Fruit fly (Drosophila melanogaster) whole organism, prepupa: ENCODE data around the gene CG14818.

Experiments used
- CG10631 ChIP-seq: fragments of 200-800 bp; sonication (Bioruptor generic); optimal IDR thresholded peaks from 2 replicates; lab custom pipeline; 2016; ENCODE audit warnings: missing biosample characterization, missing genetic modification characterization
- CG11762 ChIP-seq: fragments of 200-800 bp; sonication (Bioruptor generic); optimal IDR thresholded peaks from 3 replicates; lab custom pipeline; 2016; ENCODE audit warnings: missing biosample characterization, missing genetic modification characterization; ENCODE audit not compliant: insufficient read depth
- CG15336 ChIP-seq: fragments of 200-800 bp; sonication (Bioruptor generic); IDR thresholded peaks from 2 replicates; pipeline ENCODE4 v1.3.6; 2022; ENCODE audit warnings: missing biosample characterization, missing genetic modification characterization
- CG1621 ChIP-seq: fragments of 200-800 bp; sonication (Bioruptor generic); optimal IDR thresholded peaks from 3 replicates; lab custom pipeline; 2018; ENCODE audit warnings: missing biosample characterization, mild to moderate bottlenecking, missing genetic modification characterization
- CG31627 ChIP-seq: fragments of 200-800 bp; sonication (Bioruptor generic); optimal IDR thresholded peaks from 3 replicates; lab custom pipeline; 2016; ENCODE audit warnings: missing biosample characterization, missing genetic modification characterization
- CG3919 ChIP-seq: fragments of 200-800 bp; sonication (Bioruptor generic); optimal IDR thresholded peaks from 3 replicates; lab custom pipeline; 2016; ENCODE audit warnings: missing biosample characterization, missing genetic modification characterization
- CG4318 ChIP-seq: fragments of 200-800 bp; sonication (Bioruptor generic); optimal IDR thresholded peaks from 3 replicates; lab custom pipeline; 2017; ENCODE audit warnings: missing biosample characterization, mild to moderate bottlenecking, missing genetic modification characterization
- CG6163 ChIP-seq: fragments of 200-800 bp; sonication (Bioruptor generic); IDR thresholded peaks from 3 replicates; pipeline ENCODE4 v1.3.6; 2022; ENCODE audit warnings: missing biosample characterization, missing genetic modification characterization
- CG6276 ChIP-seq: fragments of 200-800 bp; sonication (Bioruptor generic); optimal IDR thresholded peaks from 2 replicates; lab custom pipeline; 2017; ENCODE audit warnings: missing biosample characterization, mild to moderate bottlenecking, missing genetic modification characterization
- CG6792 ChIP-seq: fragments of 200-800 bp; sonication (Bioruptor generic); optimal IDR thresholded peaks from 3 replicates; lab custom pipeline; 2016; ENCODE audit warnings: missing biosample characterization, missing genetic modification characterization
- CG6854 ChIP-seq: fragments of 200-800 bp; sonication (Bioruptor generic); optimal IDR thresholded peaks from 2 replicates; lab custom pipeline; 2017; ENCODE audit warnings: missing biosample characterization, mild to moderate bottlenecking, missing genetic modification characterization
- CG8319 ChIP-seq: fragments of 200-800 bp; sonication (Bioruptor generic); optimal IDR thresholded peaks from 3 replicates; lab custom pipeline; 2016; ENCODE audit warnings: missing biosample characterization, missing genetic modification characterization
- CG8632 ChIP-seq: fragments of 200-800 bp; sonication (Bioruptor generic); optimal IDR thresholded peaks from 3 replicates; lab custom pipeline; 2016; ENCODE audit warnings: missing biosample characterization, missing genetic modification characterization
- CG9139 ChIP-seq: fragments of 200-800 bp; sonication (Bioruptor generic); optimal IDR thresholded peaks from 3 replicates; lab custom pipeline; 2017; ENCODE audit warnings: missing biosample characterization, mild to moderate bottlenecking, missing genetic modification characterization
- Eip75B ChIP-seq: fragments of 200-800 bp; sonication (Bioruptor generic); optimal IDR thresholded peaks from 3 replicates; lab custom pipeline; 2016; ENCODE audit warnings: missing biosample characterization, missing genetic modification characterization
- Eip78C ChIP-seq: fragments of 200-800 bp; sonication (Bioruptor generic); peaks from one replicate; lab custom pipeline; 2016; ENCODE audit warnings: missing biosample characterization, missing genetic modification characterization
- Eip93F ChIP-seq: fragments of 200-800 bp; sonication (Bioruptor generic); optimal IDR thresholded peaks from 2 replicates; lab custom pipeline; 2016; ENCODE audit warnings: missing biosample characterization, mild to moderate bottlenecking, missing genetic modification characterization
- Ets21C ChIP-seq: fragments of 200-800 bp; sonication (Bioruptor generic); optimal IDR thresholded peaks from 3 replicates; lab custom pipeline; 2016; ENCODE audit warnings: missing biosample characterization, missing genetic modification characterization
- Gug ChIP-seq: fragments of 200-800 bp; sonication (Bioruptor generic); IDR thresholded peaks from 2 replicates; pipeline ENCODE4 v1.3.6; 2022; ENCODE audit warnings: missing biosample characterization, missing genetic modification characterization
- Hr38 ChIP-seq: sonication (Bioruptor generic); optimal IDR thresholded peaks from 2 replicates; lab custom pipeline; 2016; ENCODE audit warnings: missing biosample characterization, missing genetic modification characterization
- Hr4 ChIP-seq: fragments of 200-800 bp; sonication (Bioruptor generic); optimal IDR thresholded peaks from 3 replicates; lab custom pipeline; 2016; ENCODE audit warnings: missing biosample characterization, missing genetic modification characterization
- Lpt ChIP-seq: fragments of 200-800 bp; sonication (Bioruptor generic); optimal IDR thresholded peaks from 3 replicates; lab custom pipeline; 2016; ENCODE audit warnings: missing biosample characterization, missing genetic modification characterization
- Met ChIP-seq: fragments of 200-800 bp; sonication (Bioruptor generic); optimal IDR thresholded peaks from 3 replicates; lab custom pipeline; 2016; ENCODE audit warnings: missing biosample characterization, missing genetic modification characterization
- Smox ChIP-seq: fragments of 200-800 bp; sonication (Bioruptor generic); optimal IDR thresholded peaks from 3 replicates; lab custom pipeline; 2016; ENCODE audit warnings: missing biosample characterization, missing genetic modification characterization
- Sox14 ChIP-seq: fragments of 200-800 bp; sonication (Bioruptor generic); optimal IDR thresholded peaks from 3 replicates; lab custom pipeline; 2016; ENCODE audit warnings: missing biosample characterization, missing genetic modification characterization
- Sox15 ChIP-seq: fragments of 200-800 bp; sonication (Bioruptor generic); optimal IDR thresholded peaks from 3 replicates; lab custom pipeline; 2016; ENCODE audit warnings: missing biosample characterization, missing genetic modification characterization
- achi ChIP-seq: fragments of 200-800 bp; sonication (Bioruptor generic); optimal IDR thresholded peaks from 3 replicates; lab custom pipeline; 2016; ENCODE audit warnings: missing biosample characterization, missing genetic modification characterization
- eg ChIP-seq: fragments of 200-800 bp; sonication (Bioruptor generic); IDR thresholded peaks from 3 replicates; pipeline ENCODE4 v1.3.6; 2022; ENCODE audit warnings: missing biosample characterization, missing genetic modification characterization
- fd59A ChIP-seq: fragments of 200-800 bp; sonication (Bioruptor generic); optimal IDR thresholded peaks from 2 replicates; lab custom pipeline; 2017; ENCODE audit warnings: missing biosample characterization, mild to moderate bottlenecking, missing genetic modification characterization, missing genetic modification reagents
- fkh ChIP-seq: fragments of 200-800 bp; sonication (Bioruptor generic); optimal IDR thresholded peaks from 3 replicates; lab custom pipeline; 2017; ENCODE audit warnings: missing biosample characterization, mild to moderate bottlenecking, missing genetic modification characterization, moderate library complexity
- net ChIP-seq: fragments of 200-800 bp; sonication (Bioruptor generic); optimal IDR thresholded peaks from 3 replicates; lab custom pipeline; 2016; ENCODE audit warnings: missing biosample characterization, missing genetic modification characterization
- pdm3 ChIP-seq: fragments of 200-800 bp; sonication (Bioruptor generic); optimal IDR thresholded peaks from 3 replicates; lab custom pipeline; 2016; ENCODE audit warnings: missing biosample characterization, missing genetic modification characterization
- salr ChIP-seq, 2 experiments: fragments of 200-800 bp; sonication (Bioruptor generic); optimal IDR thresholded peaks; 3 replicates each; lab custom pipeline; 2016 to 2018; ENCODE audit warnings: missing biosample characterization in 2 of 2, missing genetic modification characterization in 2 of 2, mild to moderate bottlenecking in 1 of 2
- spab ChIP-seq: fragments of 200-800 bp; sonication (Bioruptor generic); optimal IDR thresholded peaks from 2 replicates; lab custom pipeline; 2017; ENCODE audit warnings: missing biosample characterization, mild to moderate bottlenecking, missing genetic modification characterization, missing genetic modification reagents
- svp ChIP-seq: fragments of 200-800 bp; sonication (Bioruptor generic); peaks from one replicate; lab custom pipeline; 2016; ENCODE audit warnings: missing biosample characterization, missing genetic modification characterization
- topi ChIP-seq: fragments of 200-800 bp; sonication (Bioruptor generic); optimal IDR thresholded peaks from 3 replicates; lab custom pipeline; 2016; ENCODE audit warnings: missing biosample characterization, missing genetic modification characterization
- vri ChIP-seq: fragments of 200-800 bp; sonication (Bioruptor generic); optimal IDR thresholded peaks from 3 replicates; lab custom pipeline; 2016; ENCODE audit warnings: missing biosample characterization, mild to moderate bottlenecking, missing genetic modification characterization

CG14818 gene

dm6 chrX:1849914-1850313 lies 29.7 kb downstream of the CG14818 start (continued):
- TF ChIP-seq eg (GFP tag; lab: Robert Waterston, UW) = no peak
- peak; percentile 42 for TF ChIP-seq svp (GFP tag; lab: Kevin White, UChicago)
- TF ChIP-seq CG6792 (GFP tag; lab: Kevin White, UChicago) = no peak
- no peak for TF ChIP-seq CG3919 (GFP tag; lab: Kevin White, UChicago)
- TF ChIP-seq topi = peak; percentile 11
- TF ChIP-seq Hr4 (GFP tag; lab: Kevin White, UChicago) = peak; percentile 18
- TF ChIP-seq spab = no peak
- TF ChIP-seq CG15336 = 0 out of 2 replicates have a peak, but pooled peaks have one; percentile 21
- TF ChIP-seq fd59A = no peak
- TF ChIP-seq pdm3 (GFP tag; lab: Kevin White, UChicago) = peak; percentile 14
- TF ChIP-seq CG11762 (GFP tag; lab: Kevin White, UChicago) = no peak
- TF ChIP-seq vri = peak; percentile 85
- no peak for TF ChIP-seq CG6854
- TF ChIP-seq achi (GFP tag; lab: Kevin White, UChicago) = peak; percentile 9
- TF ChIP-seq Ets21C (GFP tag; lab: Kevin White, UChicago) = peak; percentile 1
- TF ChIP-seq Eip75B (GFP tag; lab: Kevin White, UChicago) = no peak
- TF ChIP-seq Hr38 = no peak
- TF ChIP-seq CG6163 (GFP tag; lab: Robert Waterston, UW) = no peak
- TF ChIP-seq Sox14 (GFP tag; lab: Kevin White, UChicago) = no peak
- peak; percentile 30 for TF ChIP-seq Smox (GFP tag; lab: Kevin White, UChicago)
- no peak for TF ChIP-seq Eip93F (GFP tag; lab: Kevin White, UChicago)
- peak; percentile 13 for TF ChIP-seq net (GFP tag; lab: Kevin White, UChicago)
- TF ChIP-seq Gug (GFP tag; lab: Robert Waterston, UW) = no peak
- TF ChIP-seq CG4318 (GFP tag; lab: Kevin White, UChicago) = no peak
- peak; percentile 42 for TF ChIP-seq Met (GFP tag; lab: Kevin White, UChicago)
- TF ChIP-seq CG31627 (GFP tag; lab: Kevin White, UChicago) = peak; percentile 5
- TF ChIP-seq CG9139 (GFP tag; lab: Kevin White, UChicago) = no peak

dm6 chrX:1848624-1849198 lies 30.9 kb downstream of the CG14818 start:
- TF ChIP-seq CG8632 (GFP tag; lab: Kevin White, UChicago) = no peak
- peak; percentile 31 for TF ChIP-seq fkh

DNA sequence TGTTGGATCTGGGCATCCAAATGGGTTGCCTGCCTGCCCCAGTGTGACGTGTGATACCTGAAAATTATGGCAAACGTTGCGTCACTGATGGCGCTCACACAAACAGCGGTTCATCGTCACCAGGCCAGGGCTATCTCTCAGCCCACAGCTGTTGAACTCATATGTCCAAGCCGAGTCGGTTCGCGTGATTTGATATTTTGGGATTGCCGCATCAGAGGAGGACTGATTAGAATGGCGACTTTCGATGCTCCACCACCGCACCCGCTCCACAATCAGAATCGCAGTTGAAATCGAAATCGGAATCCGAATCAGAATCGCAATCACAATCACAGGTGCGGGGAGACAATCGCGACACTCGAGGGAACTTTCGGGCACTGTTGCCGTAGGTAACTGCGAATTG lies 31.8 kb downstream of the CG14818 start:
- TF ChIP-seq CG15336 = no peak
- TF ChIP-seq vri = peak; percentile 53
- TF ChIP-seq svp (GFP tag; lab: Kevin White, UChicago) = peak; percentile 66

DNA sequence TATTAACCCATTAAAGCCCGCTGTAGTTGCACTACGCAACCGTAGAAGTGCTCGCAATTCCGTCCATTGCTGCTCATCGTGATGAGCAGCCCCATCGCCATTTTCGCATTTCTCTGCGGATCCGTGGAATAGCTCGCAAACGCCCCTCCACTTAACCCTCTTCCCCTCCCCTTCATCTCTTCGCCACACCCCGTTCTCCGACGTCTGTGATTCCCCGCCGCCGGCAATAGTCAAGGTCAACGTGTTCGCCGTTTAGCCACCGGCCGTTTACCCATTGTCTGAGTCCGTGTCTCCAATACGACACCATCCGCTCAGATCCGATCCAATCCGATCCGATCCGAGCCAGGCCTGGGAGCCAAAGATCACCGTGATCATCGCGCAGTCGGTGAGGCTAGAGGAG lies 33.2 kb downstream of the CG14818 start:
- TF ChIP-seq Eip78C (GFP tag; lab: Kevin White, UChicago) (no peak), CG1621 (peak; percentile 55), CG10631 (no peak)

dm6 chrX:1845413-1845951 lies 34.1 kb downstream of the CG14818 start:
- TF ChIP-seq Hr4 (GFP tag; lab: Kevin White, UChicago) (no peak), Met (GFP tag; lab: Kevin White, UChicago) (no peak), CG6792 (GFP tag; lab: Kevin White, UChicago) (no peak), Gug (GFP tag; lab: Robert Waterston, UW) (no peak), salr (GFP tag; optimal IDR thresholded peaks at IDR 0.05; lab: Kevin White, UChicago) (no peak), CG8319 (no peak), fkh (peak; percentile 76), Hr38 (peak; percentile 3), Sox15 (GFP tag; lab: Kevin White, UChicago) (no peak), CG8632 (GFP tag; lab: Kevin White, UChicago) (no peak), Lpt (GFP tag; lab: Kevin White, UChicago) (no peak), topi (no peak), CG6276 (GFP tag; lab: Kevin White, UChicago) (peak; percentile 18), CG15336 (no peak)
